Worm (Caenorhabditis elegans): ENCODE measurements around the gene F25B5.6.

DNA sequence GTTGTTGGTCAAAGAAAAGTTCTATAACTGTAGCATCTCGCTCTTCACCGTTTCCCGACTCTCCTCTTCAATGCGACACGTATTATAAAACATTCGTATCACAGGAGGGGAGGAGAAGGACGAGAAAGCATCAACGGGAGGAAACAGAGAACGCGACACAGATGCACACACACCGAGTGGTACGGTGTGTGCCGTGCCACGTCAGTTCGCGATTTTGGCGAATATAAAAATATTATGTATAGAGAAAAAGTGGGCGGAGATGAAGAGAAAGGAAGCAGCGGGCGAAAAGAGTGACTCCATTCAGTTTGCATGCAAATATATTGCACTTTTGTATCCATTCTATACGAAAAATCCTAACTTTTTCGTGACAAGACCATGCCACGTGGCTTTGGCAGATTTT is 33.8 kb downstream of the F25B5.6 start:
- TF ChIP-seq him-1 (tag; optimal IDR thresholded peaks at IDR 0.05) (no peak), dao-5 (tag; optimal IDR thresholded peaks at IDR 0.05) (no peak)
